Worm (Caenorhabditis elegans): Measurements from ENCODE around the gene irld-65.

ce11 chrII:2913505-2913904 is 24.2 kb downstream of the irld-65 start, which contains the start of gene ubc-15:
- TF ChIP-seq nhr-6 (tag; optimal IDR thresholded peaks at IDR 0.05) (no peak), daf-16 (GFP tag; optimal IDR thresholded peaks at IDR 0.05) (no peak), daf-16 (tag; optimal IDR thresholded peaks at IDR 0.05) (no peak), unc-62 (GFP tag; optimal IDR thresholded peaks at IDR 0.05 in 1 of 2) (no peak), unc-62 (tag; optimal IDR thresholded peaks at IDR 0.05) (no peak), T26A8.4 (GFP tag; IDR thresholded peaks at IDR 0.05) (no peak)
